Worm (Caenorhabditis elegans): ENCODE data around the gene pezo-1.

ce11 chrIV:9341591-9341990, 24.7 kb downstream of the pezo-1 start, which contains the start of gene vps-26:
- no peak for TF ChIP-seq ztf-11 (tag; optimal IDR thresholded peaks at IDR 0.05)
- TF ChIP-seq aly-2 (tag; optimal IDR thresholded peaks at IDR 0.05): no peak
- TF ChIP-seq dmd-9 (GFP tag; IDR thresholded peaks at IDR 0.05): no peak
- no peak for TF ChIP-seq ces-1 (GFP tag; optimal IDR thresholded peaks at IDR 0.05)

Data from whole organism, L4 larva.